Fruit fly (Drosophila melanogaster): ENCODE results near the gene CG10801.

The CG10801 gene

DNA sequence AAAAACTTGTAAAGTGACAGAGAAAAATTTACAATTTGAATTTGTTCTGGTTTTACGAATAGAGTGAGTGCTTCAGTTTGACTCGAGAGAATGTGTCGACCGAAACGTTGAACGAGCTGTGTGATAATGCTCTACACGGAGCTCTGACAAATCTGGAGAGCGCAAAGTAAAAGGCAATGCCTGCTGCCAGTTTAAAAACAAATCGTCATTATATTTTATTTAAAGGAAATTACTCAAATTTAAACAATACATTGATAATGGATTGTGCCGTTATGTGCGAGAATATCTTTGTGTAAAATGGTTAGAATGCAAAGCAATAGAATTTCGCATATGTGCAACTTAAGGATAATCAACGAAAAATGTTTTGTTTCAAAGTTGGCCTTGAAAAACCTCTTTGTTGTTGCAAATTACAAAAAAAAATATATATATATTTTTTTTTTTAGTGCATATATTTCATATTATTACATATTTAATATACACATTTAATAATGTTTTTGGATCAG lies at the start of gene CG10801, which contains the start of gene CG16782:
CG10801 (plus strand) TSS at position 453 of the 503 bp plus-strand sequence.
CG16782 (minus strand) TSS at position 101 of the 503 bp plus-strand sequence.
- no peak for TF ChIP-seq CG8478 (optimal IDR thresholded peaks at IDR 0.05)
- TF ChIP-seq Dll (optimal IDR thresholded peaks at IDR 0.05) = no peak
- TF ChIP-seq pan (optimal IDR thresholded peaks at IDR 0.05) = no peak
- no peak for TF ChIP-seq EcR (GFP tag; optimal IDR thresholded peaks at IDR 0.05)
- no peak for TF ChIP-seq usp (GFP tag; optimal IDR thresholded peaks at IDR 0.05)
- TF ChIP-seq psq (optimal IDR thresholded peaks at IDR 0.05) = no peak

DNA sequence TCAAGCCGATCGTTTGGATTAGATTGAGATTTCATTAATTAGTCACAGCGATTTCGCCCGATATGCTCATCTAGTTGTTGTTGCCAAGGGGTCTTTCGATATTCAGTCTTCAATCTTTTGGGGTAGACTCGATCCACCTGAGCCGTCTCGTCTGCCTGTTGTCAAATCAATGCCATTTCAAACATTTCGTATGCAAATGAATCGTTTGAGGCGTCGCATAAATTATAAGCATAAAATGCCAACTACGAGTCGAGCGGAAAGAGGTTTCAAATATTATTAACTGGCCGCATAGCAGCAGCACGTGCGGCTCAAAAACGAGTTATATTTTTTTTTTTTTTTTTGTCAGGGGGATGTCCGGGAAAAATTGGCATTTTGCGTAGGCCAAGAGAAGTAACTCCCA lies 49.0 kb upstream of the CG10801 start:
- TF ChIP-seq CG8478 (optimal IDR thresholded peaks at IDR 0.05) = no peak

DNA sequence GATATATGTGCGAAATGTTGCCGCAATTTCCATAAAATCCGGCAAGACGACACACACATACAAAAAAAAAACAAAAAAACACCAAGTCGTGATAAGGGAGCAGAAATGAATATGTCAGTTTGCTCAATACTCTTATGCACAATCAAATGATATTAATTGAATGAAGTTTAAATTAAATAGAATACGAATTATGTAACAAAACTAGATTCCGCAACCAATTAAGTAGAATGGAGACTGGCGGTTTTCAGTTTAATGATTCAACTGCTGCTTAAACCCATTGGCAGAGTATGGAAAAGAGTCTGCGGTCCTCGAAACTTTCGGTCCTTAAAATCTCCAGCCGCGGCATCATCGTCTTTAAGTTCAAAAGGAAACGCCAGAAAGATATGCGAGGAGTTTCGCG lies 48.6 kb upstream of the CG10801 start:
- no peak for TF ChIP-seq psq (optimal IDR thresholded peaks at IDR 0.05)
- no peak for TF ChIP-seq CG8478 (optimal IDR thresholded peaks at IDR 0.05)
- TF ChIP-seq usp (GFP tag; optimal IDR thresholded peaks at IDR 0.05) = no peak
- TF ChIP-seq pan (optimal IDR thresholded peaks at IDR 0.05) = no peak
- TF ChIP-seq EcR (GFP tag; optimal IDR thresholded peaks at IDR 0.05) = no peak
- no peak for TF ChIP-seq Dll (optimal IDR thresholded peaks at IDR 0.05)

DNA sequence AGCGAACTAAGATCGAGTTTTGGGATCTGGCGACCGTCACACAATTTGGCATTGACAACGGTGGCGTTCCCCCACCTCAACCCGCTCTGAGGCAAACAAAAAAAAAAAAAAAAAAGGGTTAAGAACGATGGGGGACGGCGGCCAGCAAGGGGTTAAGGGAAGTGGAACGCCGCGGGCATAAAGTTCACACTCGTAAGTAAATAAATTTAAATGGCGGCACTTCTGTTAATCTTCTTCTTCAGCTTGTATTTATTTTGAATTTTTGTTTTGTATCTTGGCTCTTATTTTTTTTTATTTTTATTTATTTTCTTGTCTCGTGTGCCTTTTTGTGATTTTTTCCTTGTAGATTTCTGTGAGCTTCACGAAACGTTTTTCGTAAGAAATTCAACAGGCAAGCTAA lies 47.5 kb upstream of the CG10801 start:
- TF ChIP-seq Dll (optimal IDR thresholded peaks at IDR 0.05) = no peak
- no peak for TF ChIP-seq pan (optimal IDR thresholded peaks at IDR 0.05)
- no peak for TF ChIP-seq EcR (GFP tag; optimal IDR thresholded peaks at IDR 0.05)
- no peak for TF ChIP-seq usp (GFP tag; optimal IDR thresholded peaks at IDR 0.05)
- TF ChIP-seq CG8478 (optimal IDR thresholded peaks at IDR 0.05) = no peak
- no peak for TF ChIP-seq psq (optimal IDR thresholded peaks at IDR 0.05)

DNA sequence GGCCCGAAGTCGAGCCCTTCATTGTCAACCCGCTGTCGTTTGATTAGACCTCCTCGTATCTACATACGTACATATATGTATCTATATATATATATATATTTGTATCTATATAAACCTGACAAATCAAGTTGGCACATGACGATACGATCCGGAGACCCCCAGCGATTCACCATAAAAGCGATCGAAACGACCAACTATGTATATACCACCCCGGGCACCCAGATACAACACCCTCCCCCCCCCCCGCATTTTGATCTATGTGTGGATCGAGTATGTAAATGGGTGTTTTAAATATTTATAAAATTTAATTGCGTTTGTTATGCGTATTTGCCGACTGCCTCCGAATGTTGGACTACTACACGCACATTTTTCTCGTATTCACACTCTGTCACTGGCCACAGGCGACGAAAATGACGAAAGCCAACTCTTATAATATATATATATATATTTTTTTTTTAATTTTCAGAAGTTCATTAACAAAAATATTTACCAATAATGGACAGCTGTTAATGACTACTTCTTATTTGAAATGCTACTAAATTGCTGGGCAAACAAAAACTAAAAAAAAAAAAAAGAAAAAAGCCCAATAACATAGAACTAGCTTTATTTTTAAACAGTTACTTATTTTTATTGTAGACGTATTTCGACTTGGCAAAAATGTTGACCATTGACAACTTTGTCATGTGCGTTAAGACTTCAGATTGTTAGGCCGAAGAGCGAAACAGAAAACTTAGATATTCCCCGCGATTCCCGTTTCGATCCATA lies 46.2 kb upstream of the CG10801 start:
- no peak for TF ChIP-seq EcR (GFP tag; optimal IDR thresholded peaks at IDR 0.05)
- TF ChIP-seq psq (optimal IDR thresholded peaks at IDR 0.05) = no peak
- no peak for TF ChIP-seq usp (GFP tag; optimal IDR thresholded peaks at IDR 0.05)
- TF ChIP-seq pan (optimal IDR thresholded peaks at IDR 0.05) = no peak
- no peak for TF ChIP-seq CG8478 (optimal IDR thresholded peaks at IDR 0.05)
- TF ChIP-seq Dll (optimal IDR thresholded peaks at IDR 0.05) = no peak

DNA sequence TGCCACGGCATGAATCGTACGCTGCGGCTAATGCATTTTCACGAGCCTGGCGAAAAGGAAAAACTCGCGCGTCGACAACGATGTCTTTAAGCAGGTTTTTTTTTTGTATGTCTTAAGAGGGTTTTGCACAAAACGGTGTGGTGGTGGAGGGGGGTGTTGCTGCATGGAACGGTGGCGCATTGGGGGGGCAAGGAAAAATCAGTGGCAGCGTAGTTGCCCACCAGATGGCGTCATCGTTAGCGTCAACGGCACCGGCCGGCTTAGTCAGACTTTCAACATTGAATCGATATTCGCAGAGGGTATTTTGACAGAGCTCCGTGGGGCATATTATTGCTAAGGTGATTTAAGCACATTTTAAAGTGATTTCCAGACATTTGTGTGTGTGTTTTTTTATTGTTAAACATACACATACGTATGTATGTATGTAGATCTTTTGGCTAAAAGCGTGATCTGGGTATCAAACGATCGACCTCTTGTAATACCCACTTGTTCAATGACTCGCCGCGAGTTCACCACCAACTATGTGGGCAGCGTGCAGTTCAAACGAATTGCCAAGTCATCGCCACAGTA lies 37.1 kb upstream of the CG10801 start:
- TF ChIP-seq EcR (GFP tag; optimal IDR thresholded peaks at IDR 0.05) (peak in 1 of 2 experiments; percentile 63), Dll (optimal IDR thresholded peaks at IDR 0.05) (no peak)

DNA sequence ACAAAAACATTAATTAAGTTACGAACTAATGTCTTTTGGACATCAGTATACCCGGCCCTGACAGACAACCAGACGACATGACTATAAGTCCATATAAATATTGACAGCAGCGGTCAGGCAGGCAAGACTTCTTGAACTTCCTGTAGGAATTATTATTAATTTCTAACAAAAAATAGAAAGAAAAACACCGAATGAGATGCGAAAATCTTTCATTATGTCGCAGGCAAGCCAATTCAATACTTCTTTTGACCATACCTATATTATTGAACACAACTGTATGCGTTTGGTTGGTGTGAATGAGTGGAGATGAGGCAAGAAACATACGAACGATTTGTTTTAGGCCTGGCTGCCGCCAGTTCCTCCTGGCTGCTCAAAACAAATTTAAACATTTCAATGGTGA lies 35.4 kb upstream of the CG10801 start:
- TF ChIP-seq EcR (GFP tag; optimal IDR thresholded peaks at IDR 0.05) (no peak), Dll (optimal IDR thresholded peaks at IDR 0.05) (no peak), usp (GFP tag; optimal IDR thresholded peaks at IDR 0.05) (no peak), CG8478 (optimal IDR thresholded peaks at IDR 0.05) (no peak), pan (optimal IDR thresholded peaks at IDR 0.05) (no peak), psq (optimal IDR thresholded peaks at IDR 0.05) (no peak)

DNA sequence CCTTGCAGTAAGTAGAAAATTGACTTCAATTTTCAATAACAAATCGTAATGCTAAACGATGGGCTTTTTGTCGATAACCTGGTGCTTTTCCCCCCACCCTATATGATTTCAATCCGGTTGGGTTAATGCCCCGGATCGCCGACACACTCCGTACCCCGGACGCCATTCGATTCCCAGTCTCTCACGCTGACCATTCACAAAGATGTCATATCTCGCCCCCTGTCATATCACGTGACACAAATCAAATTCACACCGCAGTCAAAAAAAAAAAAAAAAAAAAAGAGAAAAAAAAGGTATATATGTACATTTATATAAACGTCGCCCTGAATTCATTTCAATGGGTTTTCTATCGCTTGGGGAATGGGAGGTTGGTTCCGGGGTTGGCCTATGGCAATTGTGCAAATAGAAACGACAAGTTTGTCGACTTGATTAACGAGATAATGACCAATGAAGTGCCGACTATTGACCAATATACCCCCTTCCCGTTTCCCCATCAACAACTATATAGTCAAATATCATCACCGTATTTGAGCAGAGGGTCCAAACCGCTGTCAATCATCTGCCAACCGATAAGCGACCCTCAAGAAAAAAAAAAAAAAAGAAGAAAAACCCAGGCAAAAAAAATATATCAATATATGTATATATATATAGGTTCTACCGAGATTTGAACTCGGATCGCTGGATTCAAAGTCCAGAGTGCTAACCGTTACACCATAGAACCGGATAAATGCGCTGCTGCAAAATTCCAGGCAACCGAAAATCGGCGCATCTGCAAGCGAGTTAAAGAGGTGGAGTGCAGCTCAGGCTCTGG lies 33.4 kb upstream of the CG10801 start:
- TF ChIP-seq CG8478 (optimal IDR thresholded peaks at IDR 0.05) (no peak), usp (GFP tag; optimal IDR thresholded peaks at IDR 0.05) (no peak)

DNA sequence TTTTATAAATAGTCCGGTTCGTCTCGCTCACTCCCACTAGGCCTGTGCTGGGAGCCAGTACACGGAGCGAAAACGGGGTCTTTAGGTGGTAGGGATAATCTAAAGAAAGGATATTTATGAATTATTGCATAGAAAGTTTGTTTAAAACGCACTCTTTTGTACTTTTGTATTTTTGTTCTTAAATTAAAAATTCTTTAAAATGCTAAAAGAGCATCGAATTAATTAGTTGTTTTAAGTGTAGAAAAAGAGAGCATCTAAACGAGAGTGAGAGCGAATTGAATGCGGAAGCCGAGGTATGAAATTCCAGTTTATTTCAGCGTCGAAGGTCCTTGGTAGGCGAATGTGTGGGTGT lies 32.8 kb upstream of the CG10801 start:
- TF ChIP-seq usp (GFP tag; optimal IDR thresholded peaks at IDR 0.05) (no peak), Dll (optimal IDR thresholded peaks at IDR 0.05) (no peak), pan (optimal IDR thresholded peaks at IDR 0.05) (no peak), psq (optimal IDR thresholded peaks at IDR 0.05) (no peak), EcR (GFP tag; optimal IDR thresholded peaks at IDR 0.05) (no peak)

DNA sequence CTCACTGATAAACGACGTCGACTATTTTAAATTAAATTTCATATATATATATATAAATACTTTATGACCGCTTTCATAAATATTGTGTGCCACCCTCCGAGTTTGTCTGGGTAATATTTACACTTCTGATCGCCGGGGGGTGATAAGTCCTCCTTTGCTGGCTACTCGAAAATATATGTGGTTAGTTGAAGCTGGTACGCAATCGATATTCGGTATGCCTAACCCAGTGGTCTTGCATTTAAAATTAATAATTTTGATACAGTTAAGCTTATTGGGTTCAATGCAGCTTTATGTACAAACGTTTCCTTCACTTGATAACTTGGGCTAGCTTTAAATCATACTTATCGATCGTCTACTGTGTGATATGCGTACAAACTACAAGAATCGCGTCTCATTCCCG lies 30.4 kb upstream of the CG10801 start:
- TF ChIP-seq EcR (GFP tag; optimal IDR thresholded peaks at IDR 0.05) (no peak), pan (optimal IDR thresholded peaks at IDR 0.05) (no peak), CG8478 (optimal IDR thresholded peaks at IDR 0.05) (no peak), usp (GFP tag; optimal IDR thresholded peaks at IDR 0.05) (no peak), Dll (optimal IDR thresholded peaks at IDR 0.05) (no peak), psq (optimal IDR thresholded peaks at IDR 0.05) (no peak)

DNA sequence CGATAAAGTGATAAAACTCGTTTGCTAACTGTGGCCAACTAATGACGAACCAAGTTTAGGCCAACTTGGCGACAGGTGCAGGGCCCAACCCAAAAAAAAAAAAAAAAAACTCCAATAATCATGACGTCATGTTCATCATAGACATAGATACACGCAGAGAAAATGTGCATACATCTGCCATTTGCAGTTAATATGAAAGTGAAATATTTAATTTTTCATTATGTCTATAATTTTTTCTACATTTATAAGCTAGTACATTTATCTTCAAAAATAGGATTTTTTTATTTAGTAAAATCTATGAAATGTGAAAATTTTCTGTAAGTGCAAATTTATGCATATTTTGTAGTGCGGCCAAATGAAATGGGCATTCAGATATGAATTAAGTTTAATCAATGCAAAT lies 28.8 kb upstream of the CG10801 start:
- TF ChIP-seq usp (GFP tag; optimal IDR thresholded peaks at IDR 0.05) = no peak
- TF ChIP-seq pan (optimal IDR thresholded peaks at IDR 0.05) = no peak
- TF ChIP-seq Dll (optimal IDR thresholded peaks at IDR 0.05) = no peak
- TF ChIP-seq CG8478 (optimal IDR thresholded peaks at IDR 0.05) = no peak

DNA sequence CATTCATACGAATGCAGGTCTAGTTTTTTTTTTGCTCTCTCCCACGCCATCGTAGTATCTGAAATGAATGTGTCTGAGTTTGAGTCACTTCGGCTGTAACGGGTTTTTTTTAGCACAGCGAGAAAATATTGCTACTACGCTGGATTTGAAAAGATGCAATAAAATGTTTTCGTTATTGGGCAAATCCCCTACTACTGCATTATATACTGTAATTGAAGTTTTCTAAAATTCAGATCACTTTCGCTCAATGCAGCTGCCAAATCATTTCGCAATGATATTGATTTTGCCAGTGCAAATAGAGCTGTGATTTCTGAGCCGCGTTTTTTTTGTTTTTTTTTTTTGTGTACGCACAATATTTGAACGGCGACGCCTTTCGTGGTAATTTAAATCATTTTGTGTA lies 27.5 kb upstream of the CG10801 start:
- TF ChIP-seq usp (GFP tag; optimal IDR thresholded peaks at IDR 0.05) (no peak), pan (optimal IDR thresholded peaks at IDR 0.05) (no peak), psq (optimal IDR thresholded peaks at IDR 0.05) (no peak), CG8478 (optimal IDR thresholded peaks at IDR 0.05) (no peak), Dll (optimal IDR thresholded peaks at IDR 0.05) (no peak), EcR (GFP tag; optimal IDR thresholded peaks at IDR 0.05) (no peak)

Measured in whole organism.